Worm (Caenorhabditis elegans) whole organism, late embryonic: ENCODE results near the gene math-10.

Source experiments
- C38D4.7 ChIP-seq: fragments of 200-800 bp; sonication (Bioruptor generic); optimal IDR thresholded peaks from 2 replicates; lab custom pipeline; 2018; ENCODE audit warnings: mild to moderate bottlenecking, missing genetic modification characterization, moderate library complexity, missing compliant biosample characterization
- K02D7.2 ChIP-seq: sonication (generic microtip); optimal IDR thresholded peaks from 2 replicates; lab custom pipeline; 2017; ENCODE audit warnings: mild to moderate bottlenecking, missing genetic modification characterization, missing compliant biosample characterization
- K09A11.1 ChIP-seq: sonication (generic microtip); optimal IDR thresholded peaks from 2 replicates; lab custom pipeline; 2017; ENCODE audit warnings: antibody characterized with exemption, mild to moderate bottlenecking, missing genetic modification characterization, missing compliant biosample characterization; ENCODE audit not compliant: insufficient read depth
- T23F11.4 ChIP-seq: fragments of 200-800 bp; sonication (Bioruptor generic); optimal IDR thresholded peaks from 2 replicates; lab custom pipeline; 2018; ENCODE audit warnings: mild to moderate bottlenecking, missing genetic modification characterization, missing compliant biosample characterization
- Y22D7AL.16 ChIP-seq: sonication (generic microtip); optimal IDR thresholded peaks from 2 replicates; lab custom pipeline; 2016; ENCODE audit warnings: missing genetic modification characterization, missing compliant biosample characterization
- ama-1 ChIP-seq: fragments of 150-350 bp; optimal IDR thresholded peaks from 2 replicates; lab custom pipeline; 2014
- ceh-18 ChIP-seq: sonication (generic microtip); optimal IDR thresholded peaks from 2 replicates; lab custom pipeline; 2016; ENCODE audit warnings: missing genetic modification characterization, missing compliant biosample characterization
- ceh-2 ChIP-seq: sonication (generic microtip); optimal IDR thresholded peaks from 2 replicates; lab custom pipeline; 2016; ENCODE audit warnings: missing genotype, missing genetic modification characterization, missing compliant biosample characterization
- ceh-24 ChIP-seq: sonication (generic microtip); optimal IDR thresholded peaks from 2 replicates; lab custom pipeline; 2016; ENCODE audit warnings: mild to moderate bottlenecking, missing genetic modification characterization, missing compliant biosample characterization
- ceh-30 ChIP-seq: fragments of 150-350 bp; optimal IDR thresholded peaks from 2 replicates; lab custom pipeline; 2014; ENCODE audit warnings: missing biosample characterization, missing genetic modification characterization
- ceh-34 ChIP-seq: sonication (generic microtip); optimal IDR thresholded peaks from 2 replicates; lab custom pipeline; 2016; ENCODE audit warnings: mild to moderate bottlenecking, missing genetic modification characterization, missing compliant biosample characterization
- ceh-45 ChIP-seq: fragments of 200-800 bp; sonication (Bioruptor generic); IDR thresholded peaks from 2 replicates; pipeline ENCODE4 v1.3.6; 2022; ENCODE audit warnings: missing genetic modification reagents, missing genetic modification characterization, missing compliant biosample characterization
- ceh-6 ChIP-seq: fragments of 200-800 bp; sonication (Bioruptor generic); optimal IDR thresholded peaks from 2 replicates; lab custom pipeline; 2018; ENCODE audit warnings: mild to moderate bottlenecking, missing genetic modification characterization, missing compliant biosample characterization
- ceh-9 ChIP-seq: sonication (generic microtip); optimal IDR thresholded peaks from 2 replicates; lab custom pipeline; 2016; ENCODE audit warnings: mild to moderate bottlenecking, missing genetic modification characterization, inconsistent platforms, missing compliant biosample characterization
- che-1 ChIP-seq: sonication (generic microtip); optimal IDR thresholded peaks from 2 replicates; lab custom pipeline; 2016; ENCODE audit warnings: mild to moderate bottlenecking, missing genetic modification characterization, missing compliant biosample characterization
- dmd-4 ChIP-seq: sonication (generic microtip); optimal IDR thresholded peaks from 2 replicates; lab custom pipeline; 2016; ENCODE audit warnings: borderline replicate concordance, missing genetic modification characterization, missing compliant biosample characterization
- elt-2 ChIP-seq: sonication (generic microtip); optimal IDR thresholded peaks from 2 replicates; lab custom pipeline; 2016; ENCODE audit warnings: missing genetic modification reagents, missing genetic modification characterization, missing compliant biosample characterization
- elt-4 ChIP-seq: sonication (generic microtip); optimal IDR thresholded peaks from 2 replicates; lab custom pipeline; 2016; ENCODE audit warnings: missing genetic modification characterization, missing compliant biosample characterization
- ets-4 ChIP-seq: sonication (generic microtip); optimal IDR thresholded peaks from 2 replicates; lab custom pipeline; 2016; ENCODE audit warnings: missing genetic modification characterization, missing compliant biosample characterization
- eyg-1 ChIP-seq: sonication (generic microtip); optimal IDR thresholded peaks from 2 replicates; lab custom pipeline; 2016; ENCODE audit warnings: missing genotype, missing genetic modification characterization, missing compliant biosample characterization
- fkh-10 ChIP-seq: fragments of 150-350 bp; optimal IDR thresholded peaks from 2 replicates; lab custom pipeline; 2014; ENCODE audit warnings: missing biosample characterization, missing genetic modification reagents, missing genetic modification characterization
- hlh-6 ChIP-seq: sonication (generic microtip); optimal IDR thresholded peaks from 2 replicates; lab custom pipeline; 2016; ENCODE audit warnings: missing genotype, missing genetic modification characterization, missing compliant biosample characterization
- lim-6 ChIP-seq: sonication (generic microtip); optimal IDR thresholded peaks from 2 replicates; lab custom pipeline; 2016; ENCODE audit warnings: missing genetic modification characterization, missing compliant biosample characterization
- lin-11 ChIP-seq: fragments of 200-800 bp; sonication (Bioruptor generic); optimal IDR thresholded peaks from 2 replicates; lab custom pipeline; 2018; ENCODE audit warnings: mild to moderate bottlenecking, missing genetic modification characterization, missing compliant biosample characterization
- madf-2 ChIP-seq: sonication (generic microtip); optimal IDR thresholded peaks from 2 replicates; lab custom pipeline; 2017; ENCODE audit warnings: missing genetic modification characterization, missing compliant biosample characterization
- mec-3 ChIP-seq: sonication (generic microtip); optimal IDR thresholded peaks from 2 replicates; lab custom pipeline; 2016; ENCODE audit warnings: borderline replicate concordance, missing genetic modification characterization, missing compliant biosample characterization
- nfya-1 ChIP-seq: sonication (generic microtip); optimal IDR thresholded peaks from 2 replicates; lab custom pipeline; 2017; ENCODE audit warnings: missing genetic modification characterization, mild to moderate bottlenecking, missing compliant biosample characterization, antibody characterized with exemption, moderate library complexity
- npax-4 ChIP-seq: sonication (generic microtip); optimal IDR thresholded peaks from 2 replicates; lab custom pipeline; 2016; ENCODE audit warnings: missing genetic modification characterization, missing compliant biosample characterization
- odd-2 ChIP-seq: sonication (generic microtip); optimal IDR thresholded peaks from 2 replicates; lab custom pipeline; 2017; ENCODE audit warnings: antibody characterized with exemption, mild to moderate bottlenecking, missing genetic modification characterization, missing compliant biosample characterization
- pag-3 ChIP-seq: sonication (generic microtip); optimal IDR thresholded peaks from 2 replicates; lab custom pipeline; 2016; ENCODE audit warnings: missing compliant biosample characterization, missing genetic modification characterization, borderline replicate concordance
- pha-2 ChIP-seq: sonication (generic microtip); optimal IDR thresholded peaks from 2 replicates; lab custom pipeline; 2017; ENCODE audit warnings: mild to moderate bottlenecking, missing genetic modification characterization, missing compliant biosample characterization
- pha-4 ChIP-seq: fragments of 150-350 bp; optimal IDR thresholded peaks from 2 replicates; lab custom pipeline; 2018; ENCODE audit warnings: missing biosample characterization, missing genetic modification reagents, missing genetic modification characterization
- pqm-1 ChIP-seq: sonication (generic microtip); optimal IDR thresholded peaks from 2 replicates; lab custom pipeline; 2016; ENCODE audit warnings: missing genetic modification characterization, missing compliant biosample characterization
- pros-1 ChIP-seq: fragments of 150-350 bp; optimal IDR thresholded peaks from 2 replicates; lab custom pipeline; 2014; ENCODE audit warnings: missing biosample characterization, missing genetic modification reagents, missing genetic modification characterization
- ref-2 ChIP-seq: sonication (generic microtip); optimal IDR thresholded peaks from 2 replicates; lab custom pipeline; 2016; ENCODE audit warnings: missing genetic modification characterization, missing compliant biosample characterization
- rnt-1 ChIP-seq: sonication (generic microtip); optimal IDR thresholded peaks from 2 replicates; lab custom pipeline; 2016; ENCODE audit warnings: missing genetic modification characterization, missing compliant biosample characterization
- tbx-2 ChIP-seq: sonication (generic microtip); optimal IDR thresholded peaks from 2 replicates; lab custom pipeline; 2016; ENCODE audit warnings: missing genetic modification characterization, missing compliant biosample characterization
- ttx-3 ChIP-seq: sonication (generic microtip); optimal IDR thresholded peaks from 2 replicates; lab custom pipeline; 2016; ENCODE audit warnings: missing genetic modification reagents, missing genetic modification characterization, missing compliant biosample characterization
- unc-42 ChIP-seq: sonication (generic microtip); optimal IDR thresholded peaks from 2 replicates; lab custom pipeline; 2016; ENCODE audit warnings: missing genotype, missing genetic modification characterization, missing compliant biosample characterization
- unc-55 ChIP-seq: sonication (generic microtip); optimal IDR thresholded peaks from 2 replicates; lab custom pipeline; 2017; ENCODE audit warnings: missing biosample characterization, missing genetic modification reagents, missing genetic modification characterization

The math-10 gene

ce11 chrII:1895762-1896161 is 24.4 kb downstream of the math-10 start, which contains the start of gene math-25:
Gene math-25, plus strand, starts transcription at chrII:1896062.
- TF ChIP-seq npax-4 (tag; lab: Kevin White, UChicago) (no peak), ceh-18 (tag; lab: Kevin White, UChicago) (no peak), elt-2 (no peak), ceh-45 (GFP tag; lab: Robert Waterston, UW) (no peak), odd-2 (tag; lab: Kevin White, UChicago) (no peak), madf-2 (tag; lab: Kevin White, UChicago) (no peak), eyg-1 (no peak), unc-42 (tag; lab: Kevin White, UChicago) (no peak), ceh-24 (tag; lab: Kevin White, UChicago) (no peak), lim-6 (tag; lab: Kevin White, UChicago) (no peak), K09A11.1 (tag; lab: Kevin White, UChicago) (no peak), elt-4 (no peak)

DNA sequence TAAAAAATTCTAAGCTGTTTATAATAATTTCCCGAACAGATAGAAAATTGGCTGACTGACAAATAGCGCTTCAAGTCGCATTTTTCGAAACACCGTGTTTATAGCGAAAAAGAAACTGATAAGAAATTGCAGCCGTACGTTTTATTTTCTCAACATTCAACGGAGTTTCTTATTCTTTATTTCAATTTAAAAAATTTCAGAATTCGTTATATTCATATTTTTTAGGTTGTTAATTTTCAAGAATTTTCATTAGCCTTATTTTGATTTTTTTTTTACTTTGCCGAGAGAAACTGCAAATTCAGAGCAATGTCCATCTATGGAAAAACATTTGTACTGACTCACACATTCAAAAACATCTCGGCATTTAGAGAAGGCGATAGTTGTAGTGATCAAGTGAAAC is 26.6 kb downstream of the math-10 start, which contains the start of gene C46F9.6:
Gene C46F9.6 (plus strand): TSS at position 301 of the 400 bp plus-strand sequence.
- TF ChIP-seq lim-6 (tag; lab: Kevin White, UChicago), result no peak
- no peak for TF ChIP-seq ama-1 (lab: Kevin White, UChicago)
- no peak for TF ChIP-seq C38D4.7 (GFP tag; lab: Kevin White, UChicago)
- no peak for TF ChIP-seq unc-42 (tag; lab: Kevin White, UChicago)
- TF ChIP-seq ets-4, result no peak
- no peak for TF ChIP-seq rnt-1
- no peak for TF ChIP-seq dmd-4
- no peak for TF ChIP-seq ceh-2
- TF ChIP-seq pha-4 (tag; lab: Kevin White, UChicago), result no peak
- TF ChIP-seq pqm-1 (tag; lab: Kevin White, UChicago), result no peak
- TF ChIP-seq pros-1 (tag; lab: Kevin White, UChicago), result no peak
- TF ChIP-seq ceh-30, result no peak

ce11 chrII:1899934-1900333 is 28.6 kb downstream of the math-10 start, which contains the start of gene math-24:
Gene math-24, plus strand, starts transcription at chrII:1900234.
- TF ChIP-seq ttx-3 (no peak), che-1 (tag; lab: Kevin White, UChicago) (no peak), ceh-18 (tag; lab: Kevin White, UChicago) (no peak), ceh-34 (tag; lab: Kevin White, UChicago) (no peak), Y22D7AL.16 (no peak), elt-4 (no peak), pag-3 (no peak), fkh-10 (no peak), lim-6 (tag; lab: Kevin White, UChicago) (no peak), ceh-6 (no peak), npax-4 (tag; lab: Kevin White, UChicago) (no peak), unc-55 (GFP tag; lab: Kevin White, UChicago) (no peak), K02D7.2 (tag; lab: Kevin White, UChicago) (no peak)
- TF ChIP-seq, all 69 proteins: peak for 0

DNA sequence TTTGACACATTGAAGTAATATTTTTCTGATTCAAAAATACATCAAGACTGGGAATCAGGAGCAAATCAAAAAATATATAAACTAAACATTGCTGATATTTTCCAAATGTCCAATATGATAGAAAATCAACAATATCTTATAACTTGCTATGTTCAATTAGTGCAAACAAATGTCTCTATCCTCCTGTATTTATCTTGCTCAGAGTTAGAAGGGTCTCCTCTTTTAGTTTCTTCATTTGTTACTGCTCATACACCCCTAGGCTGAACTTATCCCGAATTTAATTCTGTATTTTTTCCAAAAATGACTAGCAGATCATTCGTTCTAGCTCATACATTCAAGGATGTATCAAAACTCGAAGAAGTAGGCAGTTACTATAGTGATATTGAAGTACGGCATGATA is 30.6 kb downstream of the math-10 start, which contains the start of gene math-23:
Gene math-23 (plus strand): TSS at position 301 of the 400 bp plus-strand sequence.
- no peak for TF ChIP-seq madf-2 (tag; lab: Kevin White, UChicago)
- TF ChIP-seq ref-2, result no peak
- no peak for TF ChIP-seq pqm-1 (tag; lab: Kevin White, UChicago)
- no peak for TF ChIP-seq hlh-6 (tag; lab: Kevin White, UChicago)
- TF ChIP-seq pros-1 (tag; lab: Kevin White, UChicago), result no peak
- TF ChIP-seq pha-2, result no peak
- TF ChIP-seq ttx-3, result no peak
- TF ChIP-seq ceh-9, result no peak
- TF ChIP-seq T23F11.4 (GFP tag; lab: Kevin White, UChicago), result no peak
- TF ChIP-seq tbx-2 (tag; lab: Kevin White, UChicago), result no peak
- TF ChIP-seq nfya-1 (tag; lab: Kevin White, UChicago), result no peak
- TF ChIP-seq ceh-34 (tag; lab: Kevin White, UChicago), result no peak
- no peak for TF ChIP-seq Y22D7AL.16
- no peak for TF ChIP-seq ets-4
- TF ChIP-seq pha-4 (tag; lab: Kevin White, UChicago), result no peak
- no peak for TF ChIP-seq lin-11
- no peak for TF ChIP-seq mec-3 (tag; lab: Kevin White, UChicago)
